Fruit fly (Drosophila melanogaster): Measurements from ENCODE around the gene CG32756.

The CG32756 gene

DNA sequence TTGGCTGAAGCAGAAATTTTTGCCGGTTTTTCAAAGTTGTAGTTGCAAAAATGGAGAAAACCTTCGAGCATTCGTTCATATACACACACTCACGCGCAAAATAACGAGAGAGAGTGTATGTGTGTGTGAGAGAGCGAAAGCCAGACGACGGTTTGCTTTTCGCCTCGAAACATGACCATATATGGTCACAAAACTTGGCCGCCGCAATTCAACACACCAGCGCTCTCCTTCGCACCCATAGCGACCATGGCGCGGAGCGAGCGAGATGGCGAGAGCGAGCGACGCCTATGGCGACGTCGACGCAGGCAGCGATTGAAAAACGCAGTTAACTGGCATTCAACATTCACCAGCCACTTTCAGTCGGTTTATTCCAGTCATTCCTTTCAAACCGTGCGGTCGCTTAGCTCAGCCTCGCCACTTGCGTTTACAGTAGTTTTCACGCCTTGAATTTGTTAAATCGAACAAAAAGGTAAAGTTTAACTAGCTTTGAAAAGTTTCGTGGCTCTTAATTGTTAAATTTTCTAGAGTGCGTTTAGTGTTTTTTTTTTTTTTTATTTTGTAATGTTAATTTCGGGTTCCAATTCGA lies 43.8 kb upstream of the CG32756 start (continued):
- no peak for TF ChIP-seq CG12071 (GFP tag; optimal IDR thresholded peaks at IDR 0.05)
- TF ChIP-seq Blimp-1 (GFP tag; optimal IDR thresholded peaks at IDR 0.05), result no peak
- TF ChIP-seq Max (GFP tag; optimal IDR thresholded peaks at IDR 0.05), result peak; percentile 0
- TF ChIP-seq fd64A (GFP tag; optimal IDR thresholded peaks at IDR 0.05), result no peak
- TF ChIP-seq CG6689 (GFP tag; IDR thresholded peaks at IDR 0.05), result no peak
- 0 out of 3 replicates have a peak, but pooled peaks have one; percentile 16 for TF ChIP-seq CG14860 (GFP tag; IDR thresholded peaks at IDR 0.05; ENCODE audit: partially characterized antibody)
- no peak for TF ChIP-seq slou (GFP tag; optimal IDR thresholded peaks at IDR 0.05)
- no peak for TF ChIP-seq CG2889 (GFP tag; IDR thresholded peaks at IDR 0.05)
- no peak for TF ChIP-seq CG13775 (GFP tag; optimal IDR thresholded peaks at IDR 0.05)
- TF ChIP-seq CG8089 (GFP tag; optimal IDR thresholded peaks at IDR 0.05), result peak; percentile 43
- TF ChIP-seq gfzf (GFP tag; optimal IDR thresholded peaks at IDR 0.05), result no peak
- no peak for TF ChIP-seq ATbp (GFP tag; optimal IDR thresholded peaks at IDR 0.05)
- TF ChIP-seq bigmax (GFP tag; optimal IDR thresholded peaks at IDR 0.05), result no peak
- TF ChIP-seq gsb (GFP tag; IDR thresholded peaks at IDR 0.05), result no peak
- TF ChIP-seq CG11398 (GFP tag; optimal IDR thresholded peaks at IDR 0.05), result peak; percentile 60
- TF ChIP-seq al (GFP tag; IDR thresholded peaks at IDR 0.05), result no peak
- TF ChIP-seq sima (GFP tag; optimal IDR thresholded peaks at IDR 0.05), result no peak
- peak; percentile 13 for TF ChIP-seq eyg (GFP tag; optimal IDR thresholded peaks at IDR 0.05)
- no peak for TF ChIP-seq CTCF (GFP tag; optimal IDR thresholded peaks at IDR 0.05)
- TF ChIP-seq vvl (GFP tag; IDR thresholded peaks at IDR 0.05), result peak; percentile 61; the same call in 1 of the 2 replicates
- no peak for TF ChIP-seq org-1 (GFP tag; optimal IDR thresholded peaks at IDR 0.05)
- no peak for TF ChIP-seq exex (tag; optimal IDR thresholded peaks at IDR 0.05)
- peak; percentile 31 for TF ChIP-seq dmrt99B (tag; optimal IDR thresholded peaks at IDR 0.05)
- peak; percentile 60 for TF ChIP-seq CG32767 (GFP tag; IDR thresholded peaks at IDR 0.05)
- no peak for TF ChIP-seq lov (optimal IDR thresholded peaks at IDR 0.05)
- no peak for TF ChIP-seq lov (GFP tag; IDR thresholded peaks at IDR 0.05)
- TF ChIP-seq tx (GFP tag; optimal IDR thresholded peaks at IDR 0.05), result no peak
- no peak for TF ChIP-seq dati (GFP tag; IDR thresholded peaks at IDR 0.05)
- no peak for TF ChIP-seq Awh (GFP tag; IDR thresholded peaks at IDR 0.05)
- TF ChIP-seq dimm (GFP tag; IDR thresholded peaks at IDR 0.05), result no peak
- TF ChIP-seq hth (optimal IDR thresholded peaks at IDR 0.05), result no peak
- TF ChIP-seq D19B (GFP tag; optimal IDR thresholded peaks at IDR 0.05), result no peak
- no peak for TF ChIP-seq CG16863 (GFP tag; optimal IDR thresholded peaks at IDR 0.05)
- TF ChIP-seq CG17612 (GFP tag; IDR thresholded peaks at IDR 0.05), result no peak
- TF ChIP-seq Chrac-16 (GFP tag; optimal IDR thresholded peaks at IDR 0.05), result no peak
- no peak for TF ChIP-seq CG6854 (GFP tag; optimal IDR thresholded peaks at IDR 0.05)
- TF ChIP-seq CG11093 (GFP tag; IDR thresholded peaks at IDR 0.05), result no peak
- TF ChIP-seq Nf-YA (GFP tag; IDR thresholded peaks at IDR 0.05), result no peak
- TF ChIP-seq lbe (GFP tag; optimal IDR thresholded peaks at IDR 0.05), result peak; percentile 41
- TF ChIP-seq CG4617 (GFP tag; optimal IDR thresholded peaks at IDR 0.05; ENCODE audit: borderline replicate concordance), result no peak
- no peak for TF ChIP-seq nmo (GFP tag; optimal IDR thresholded peaks at IDR 0.05)
- peak; percentile 22 for TF ChIP-seq CG10979 (tag; optimal IDR thresholded peaks at IDR 0.05)
- TF ChIP-seq ab (GFP tag; optimal IDR thresholded peaks at IDR 0.05), result no peak
- TF ChIP-seq CG18262 (tag; optimal IDR thresholded peaks at IDR 0.05), result no peak
- TF ChIP-seq CG10274 (GFP tag; optimal IDR thresholded peaks at IDR 0.05), result no peak
- TF ChIP-seq Bgb (GFP tag; IDR thresholded peaks at IDR 0.05; ENCODE audit: partially characterized antibody), result peak; percentile 45; the same call in 1 of the 2 replicates
- TF ChIP-seq twi (tag; optimal IDR thresholded peaks at IDR 0.05), result no peak
- TF ChIP-seq Xbp1 (GFP tag; optimal IDR thresholded peaks at IDR 0.05), result peak; percentile 10
- TF ChIP-seq CG13296 (GFP tag; optimal IDR thresholded peaks at IDR 0.05), result peak; percentile 43
- TF ChIP-seq pho (GFP tag; optimal IDR thresholded peaks at IDR 0.05), result no peak
- TF ChIP-seq Sox102F (GFP tag; optimal IDR thresholded peaks at IDR 0.05), result no peak
- no peak for TF ChIP-seq lola (GFP tag; optimal IDR thresholded peaks at IDR 0.05)
